Worm (Caenorhabditis elegans) whole organism, L4 larva: ENCODE measurements around the gene W04H10.1.

ENCODE experiments used
- F49E8.2 ChIP-seq: sonication (generic microtip); optimal IDR thresholded peaks from 2 replicates; lab custom pipeline; 2016; ENCODE audit warnings: missing compliant biosample characterization, mild to moderate bottlenecking, missing genetic modification characterization, borderline replicate concordance
- ama-1 ChIP-seq: fragments of 150-350 bp; optimal IDR thresholded peaks from 2 replicates; lab custom pipeline; 2014; ENCODE audit warnings: inconsistent platforms, mixed read lengths
- ces-1 ChIP-seq: fragments of 150-350 bp; sonication (generic microtip); optimal IDR thresholded peaks from 4 replicates; lab custom pipeline; 2014; ENCODE audit warnings: missing biosample characterization, missing genetic modification reagents, missing genetic modification characterization
- cey-2 ChIP-seq: sonication (generic microtip); optimal IDR thresholded peaks from 3 replicates; lab custom pipeline; 2017; ENCODE audit warnings: missing genetic modification characterization, mild to moderate bottlenecking, missing compliant biosample characterization, antibody characterized with exemption, borderline replicate concordance; ENCODE audit not compliant: insufficient read depth
- fos-1 ChIP-seq: fragments of 150-350 bp; optimal IDR thresholded peaks from 2 replicates; lab custom pipeline; 2014; ENCODE audit warnings: missing biosample characterization, missing genetic modification characterization
- hmg-1.1 ChIP-seq: fragments of 200-800 bp; sonication (Bioruptor generic); IDR thresholded peaks from 2 replicates; pipeline ENCODE4 v1.3.6; 2022; ENCODE audit warnings: missing genetic modification reagents, missing genetic modification characterization, missing compliant biosample characterization
- mdl-1 ChIP-seq, 2 experiments: fragments of 150-350 bp in 1 of 2; sonication (generic microtip) in 1 of 2; optimal IDR thresholded peaks; 2 replicates each; lab custom pipeline; 2014 to 2017; ENCODE audit warnings: missing biosample characterization in 2 of 2, missing genetic modification characterization in 2 of 2
- nhr-10 ChIP-seq: fragments of 150-350 bp; optimal IDR thresholded peaks from 2 replicates; lab custom pipeline; 2014; ENCODE audit warnings: missing biosample characterization, missing genetic modification characterization
- nhr-237 ChIP-seq: sonication (generic microtip); optimal IDR thresholded peaks from 2 replicates; lab custom pipeline; 2017; ENCODE audit warnings: missing biosample characterization, missing genetic modification characterization
- nhr-48 ChIP-seq: sonication (generic microtip); optimal IDR thresholded peaks from 2 replicates; lab custom pipeline; 2016; ENCODE audit warnings: mild to moderate bottlenecking, missing genetic modification characterization, missing compliant biosample characterization
- nhr-6 ChIP-seq: fragments of 150-350 bp; optimal IDR thresholded peaks from 2 replicates; lab custom pipeline; 2014; ENCODE audit warnings: missing biosample characterization, missing genetic modification characterization
- unc-62 ChIP-seq, 3 experiments: fragments of 150-350 bp in 1 of 3; sonication (generic microtip); optimal IDR thresholded peaks in 2 of 3; peaks in 1 of 3; 1 replicate in 1 of 3; 2 replicates in 2 of 3; lab custom pipeline; 2014 to 2017; ENCODE audit warnings: missing biosample characterization in 3 of 3, missing genetic modification characterization in 3 of 3, missing genetic modification reagents in 3 of 3, missing genotype in 1 of 3
- zip-2 ChIP-seq: fragments of 150-350 bp; optimal IDR thresholded peaks from 2 replicates; lab custom pipeline; 2014; ENCODE audit warnings: missing biosample characterization, missing genetic modification characterization

DNA sequence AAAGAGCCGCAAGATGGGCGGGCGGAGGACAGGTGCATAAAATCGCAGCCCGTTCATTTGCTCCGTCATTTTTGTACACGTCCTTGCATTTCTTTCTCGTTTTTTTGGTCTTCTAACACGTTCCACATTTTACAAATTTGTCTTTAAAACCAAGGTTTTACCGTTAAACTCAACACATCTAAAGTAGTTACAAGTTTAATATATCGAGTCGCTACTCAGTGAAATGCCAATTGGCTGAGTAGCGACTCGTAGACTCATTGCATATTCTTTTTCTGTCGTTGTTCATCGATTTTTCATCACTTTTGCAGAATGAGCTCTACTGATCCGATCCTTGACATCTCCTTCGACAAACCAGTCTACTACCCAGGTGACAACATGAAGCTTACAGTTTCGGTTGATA, 18.3 kb downstream of the W04H10.1 start, which contains the start of gene arrd-1:
- TF ChIP-seq nhr-48 (tag; lab: Kevin White, UChicago) (no peak), F49E8.2 (tag; lab: Kevin White, UChicago) (no peak), unc-62 (GFP tag; optimal IDR thresholded peaks at IDR 0.05 in 1 of 2; lab: Kevin White, UChicago) (no peak), unc-62 (tag; optimal IDR thresholded peaks at IDR 0.05; lab: Kevin White, UChicago) (no peak), ces-1 (GFP tag; lab: Kevin White, UChicago) (no peak), nhr-6 (tag; lab: Kevin White, UChicago) (no peak), hmg-1.1 (GFP tag; lab: Robert Waterston, UW) (no peak), nhr-237 (tag; lab: Kevin White, UChicago) (no peak), fos-1 (tag; lab: Kevin White, UChicago) (no peak), zip-2 (tag; lab: Kevin White, UChicago) (no peak), nhr-10 (tag; lab: Kevin White, UChicago) (no peak), mdl-1 (tag; optimal IDR thresholded peaks at IDR 0.05; lab: Kevin White, UChicago) (no peak), ama-1 (lab: Kevin White, UChicago) (no peak), cey-2 (tag; lab: Kevin White, UChicago) (no peak)
